Worm (Caenorhabditis elegans): ENCODE measurements around the gene F58B4.6.
A peak's percentile ranks its signal among the peaks of the same experiment; 100 is the strongest.

The F58B4.6 gene

ce11 chrV:10898629-10899028 lies 26.2 kb upstream of the F58B4.6 start:
- peak; percentile 64 for TF ChIP-seq elt-1 (tag; optimal IDR thresholded peaks at IDR 0.05; ENCODE audit: borderline replicate concordance, insufficient read depth)
- TF ChIP-seq pha-4 (tag; optimal IDR thresholded peaks at IDR 0.05), result no peak

ce11 chrV:10901125-10901524 lies 23.7 kb upstream of the F58B4.6 start, which contains the start of gene spp-16:
Gene spp-16 (minus strand): TSS chrV:10901303.
- TF ChIP-seq flh-1 (GFP tag; optimal IDR thresholded peaks at IDR 0.05) (no peak), pha-4 (tag; optimal IDR thresholded peaks at IDR 0.05) (no peak), tbx-8 (GFP tag; optimal IDR thresholded peaks at IDR 0.05) (no peak), ces-1 (GFP tag; optimal IDR thresholded peaks at IDR 0.05) (no peak), unc-62 (GFP tag; optimal IDR thresholded peaks at IDR 0.05) (no peak), nhr-2 (tag; optimal IDR thresholded peaks at IDR 0.05) (no peak), mab-5 (tag; optimal IDR thresholded peaks at IDR 0.05) (no peak), ztf-11 (tag; optimal IDR thresholded peaks at IDR 0.05) (no peak), elt-3 (tag; optimal IDR thresholded peaks at IDR 0.05) (no peak), mep-1 (tag; optimal IDR thresholded peaks at IDR 0.05) (no peak), sptf-1 (tag; optimal IDR thresholded peaks at IDR 0.05) (no peak), nhr-28 (tag; optimal IDR thresholded peaks at IDR 0.05) (no peak), mls-2 (tag; optimal IDR thresholded peaks at IDR 0.05) (no peak), ceh-39 (tag; optimal IDR thresholded peaks at IDR 0.05) (no peak), bed-3 (GFP tag; optimal IDR thresholded peaks at IDR 0.05) (no peak), hlh-1 (tag; optimal IDR thresholded peaks at IDR 0.05) (no peak), ham-2 (GFP tag; optimal IDR thresholded peaks at IDR 0.05) (no peak), nhr-237 (tag; optimal IDR thresholded peaks at IDR 0.05) (no peak), snpc-4 (tag; optimal IDR thresholded peaks at IDR 0.05) (no peak), sem-2 (GFP tag; optimal IDR thresholded peaks at IDR 0.05) (no peak)

- TF ChIP-seq nhr-12 (tag; optimal IDR thresholded peaks at IDR 0.05) (no peak), hlh-1 (tag; optimal IDR thresholded peaks at IDR 0.05) (no peak), lsy-2 (tag; optimal IDR thresholded peaks at IDR 0.05) (no peak), nhr-28 (tag; optimal IDR thresholded peaks at IDR 0.05) (no peak), ceh-43 (GFP tag; optimal IDR thresholded peaks at IDR 0.05) (no peak)
Observed at ce11 chrV:10902682-10903081, 22.1 kb upstream of the F58B4.6 start, which contains the start of gene F32D8.8. Gene F32D8.8 (minus strand): TSS chrV:10902782.

- TF ChIP-seq ces-1 (GFP tag; optimal IDR thresholded peaks at IDR 0.05), result peak; percentile 48
- no peak for TF ChIP-seq nhr-28 (tag; optimal IDR thresholded peaks at IDR 0.05)
Observed at ce11 chrV:10903748-10904147, 21.1 kb upstream of the F58B4.6 start, which contains the start of gene F32D8.15. Gene F32D8.15 (plus strand): TSS chrV:10904048.

- peak; percentile 68 for TF ChIP-seq ces-1 (GFP tag; optimal IDR thresholded peaks at IDR 0.05)
- TF ChIP-seq unc-120 (tag; optimal IDR thresholded peaks at IDR 0.05; ENCODE audit: poor library complexity, severe bottlenecking), result peak; percentile 6
- no peak for TF ChIP-seq mls-2 (tag; optimal IDR thresholded peaks at IDR 0.05)
- TF ChIP-seq mep-1 (tag; optimal IDR thresholded peaks at IDR 0.05), result no peak
- no peak for TF ChIP-seq pha-4 (tag; optimal IDR thresholded peaks at IDR 0.05)
Observed at ce11 chrV:10904795-10905194, 20.0 kb upstream of the F58B4.6 start.

ce11 chrV:10909071-10909470 lies 15.8 kb upstream of the F58B4.6 start, which contains the start of gene zzz-1:
Gene zzz-1 (minus strand): TSS chrV:10909171.
- TF ChIP-seq nhr-237 (tag; optimal IDR thresholded peaks at IDR 0.05) (no peak), mls-2 (tag; optimal IDR thresholded peaks at IDR 0.05) (no peak), elt-3 (tag; optimal IDR thresholded peaks at IDR 0.05) (no peak), unc-39 (tag; optimal IDR thresholded peaks at IDR 0.05) (no peak), cnd-1 (tag; optimal IDR thresholded peaks at IDR 0.05) (no peak), M03D4.4 (tag; optimal IDR thresholded peaks at IDR 0.05) (no peak), flh-1 (GFP tag; optimal IDR thresholded peaks at IDR 0.05) (no peak), elt-1 (tag; optimal IDR thresholded peaks at IDR 0.05; ENCODE audit: borderline replicate concordance, insufficient read depth) (no peak), snpc-4 (tag; optimal IDR thresholded peaks at IDR 0.05) (no peak), lsy-2 (tag; optimal IDR thresholded peaks at IDR 0.05) (no peak), nhr-76 (tag; optimal IDR thresholded peaks at IDR 0.05) (no peak), ces-1 (GFP tag; optimal IDR thresholded peaks at IDR 0.05) (no peak)

Measured in whole organism, mixed stage, embryonic.